Fruit fly (Drosophila melanogaster) whole organism, embryonic: ENCODE data around the gene CG45099.
A peak's percentile ranks its signal among the peaks of the same experiment; 100 is the strongest.

Source experiments
- ATbp ChIP-seq: fragments of 200-800 bp; sonication (Bioruptor generic); optimal IDR thresholded peaks from 2 replicates; lab custom pipeline; 2017; ENCODE audit warnings: missing biosample characterization, mild to moderate bottlenecking, missing genetic modification characterization, missing genetic modification reagents
- Atf6 ChIP-seq: fragments of 200-800 bp; sonication (Bioruptor generic); IDR thresholded peaks from 2 replicates; pipeline ENCODE4 v1.3.6; 2022; ENCODE audit warnings: missing biosample characterization, missing genetic modification characterization
- Blimp-1 ChIP-seq: fragments of 200-800 bp; sonication (Bioruptor generic); optimal IDR thresholded peaks from 3 replicates; lab custom pipeline; 2018; ENCODE audit warnings: missing biosample characterization, missing genetic modification characterization, mild to moderate bottlenecking, moderate library complexity, missing genetic modification reagents
- CG10366 ChIP-seq: fragments of 200-800 bp; sonication (Bioruptor generic); IDR thresholded peaks from 2 replicates; pipeline ENCODE4 v1.3.6; 2022; ENCODE audit warnings: missing biosample characterization, missing genetic modification characterization
- CG10431 ChIP-seq: fragments of 200-800 bp; sonication (Bioruptor generic); optimal IDR thresholded peaks from 3 replicates; lab custom pipeline; 2018; ENCODE audit warnings: missing biosample characterization, mild to moderate bottlenecking, missing genetic modification characterization
- CG11504 ChIP-seq: fragments of 200-800 bp; sonication (Bioruptor generic); optimal IDR thresholded peaks from 3 replicates; lab custom pipeline; 2019; ENCODE audit warnings: missing biosample characterization, mild to moderate bottlenecking, missing genetic modification characterization, moderate library complexity
- CG11696 ChIP-seq: fragments of 200-800 bp; sonication (Bioruptor generic); IDR thresholded peaks from 2 replicates; pipeline ENCODE4 v1.3.6; 2022; ENCODE audit warnings: missing biosample characterization, missing genetic modification characterization
- CG12155 ChIP-seq: fragments of 200-800 bp; sonication (Bioruptor generic); optimal IDR thresholded peaks from 3 replicates; lab custom pipeline; 2016; ENCODE audit warnings: missing biosample characterization, missing genetic modification characterization
- CG12236 ChIP-seq: fragments of 200-800 bp; sonication (Bioruptor generic); optimal IDR thresholded peaks from 2 replicates; lab custom pipeline; 2016; ENCODE audit warnings: missing biosample characterization, missing genetic modification characterization
- CG13296 ChIP-seq: fragments of 200-800 bp; sonication (Bioruptor generic); optimal IDR thresholded peaks from 3 replicates; lab custom pipeline; 2018; ENCODE audit warnings: missing biosample characterization, mild to moderate bottlenecking, missing genetic modification characterization
- CG14965 ChIP-seq: fragments of 200-800 bp; sonication (Bioruptor generic); optimal IDR thresholded peaks from 2 replicates; lab custom pipeline; 2016; ENCODE audit warnings: missing biosample characterization, missing genetic modification characterization, borderline replicate concordance
- CG1603 ChIP-seq: fragments of 200-800 bp; sonication (Bioruptor generic); optimal IDR thresholded peaks from 2 replicates; lab custom pipeline; 2019; ENCODE audit warnings: missing biosample characterization, mild to moderate bottlenecking, missing genetic modification characterization, moderate library complexity
- CG17385 ChIP-seq: fragments of 200-800 bp; sonication (Bioruptor generic); optimal IDR thresholded peaks from 3 replicates; lab custom pipeline; 2018; ENCODE audit warnings: missing biosample characterization, mild to moderate bottlenecking, missing genetic modification characterization
- CG18011 ChIP-seq: fragments of 200-800 bp; sonication (Bioruptor generic); optimal IDR thresholded peaks from 2 replicates; lab custom pipeline; 2017; ENCODE audit warnings: missing biosample characterization, missing genetic modification characterization, mild to moderate bottlenecking, moderate library complexity, missing genotype
- CG18476 ChIP-seq: fragments of 200-800 bp; sonication (Bioruptor generic); optimal IDR thresholded peaks from 2 replicates; lab custom pipeline; 2016; ENCODE audit warnings: missing biosample characterization, mild to moderate bottlenecking, missing genetic modification characterization
- CG3407 ChIP-seq: fragments of 200-800 bp; sonication (Bioruptor generic); optimal IDR thresholded peaks from 2 replicates; lab custom pipeline; 2018; ENCODE audit warnings: missing biosample characterization, mild to moderate bottlenecking, missing genetic modification characterization
- CG4360 ChIP-seq: fragments of 200-800 bp; sonication (Bioruptor generic); IDR thresholded peaks from 2 replicates; pipeline ENCODE4 v1.3.6; 2022; ENCODE audit warnings: missing biosample characterization, missing genetic modification characterization
- CG43689 ChIP-seq: fragments of 200-800 bp; sonication (Bioruptor generic); IDR thresholded peaks from 2 replicates; pipeline ENCODE4 v1.3.6; 2022; ENCODE audit warnings: missing biosample characterization, missing genetic modification characterization
- CG4617 ChIP-seq: fragments of 200-800 bp; sonication (Bioruptor generic); optimal IDR thresholded peaks from 3 replicates; lab custom pipeline; 2016; ENCODE audit warnings: missing biosample characterization, missing genetic modification characterization, borderline replicate concordance
- CG4707 ChIP-seq: fragments of 200-800 bp; sonication (Bioruptor generic); optimal IDR thresholded peaks from 2 replicates; lab custom pipeline; 2018; ENCODE audit warnings: missing biosample characterization, mild to moderate bottlenecking, missing genetic modification characterization, moderate library complexity
- CG5953 ChIP-seq: fragments of 200-800 bp; sonication (Bioruptor generic); IDR thresholded peaks from 2 replicates; pipeline ENCODE4 v1.3.6; 2022; ENCODE audit warnings: missing biosample characterization, missing genetic modification characterization
- CG6689 ChIP-seq: fragments of 200-800 bp; sonication (Bioruptor generic); IDR thresholded peaks from 2 replicates; pipeline ENCODE4 v1.3.6; 2022; ENCODE audit warnings: missing biosample characterization, missing genetic modification characterization
- CG6791 ChIP-seq: fragments of 200-800 bp; sonication (Bioruptor generic); IDR thresholded peaks from 3 replicates; pipeline ENCODE4 v1.3.6; 2022; ENCODE audit warnings: missing biosample characterization, missing genetic modification characterization; ENCODE audit not compliant: partially characterized antibody
- CG7271 ChIP-seq: fragments of 200-800 bp; sonication (Bioruptor generic); optimal IDR thresholded peaks from 2 replicates; lab custom pipeline; 2018; ENCODE audit warnings: missing biosample characterization, mild to moderate bottlenecking, missing genetic modification characterization, moderate library complexity
- CG8478 ChIP-seq: fragments of >200 bp; optimal IDR thresholded peaks from 2 replicates; lab custom pipeline; 2018
- CG9215 ChIP-seq: fragments of 200-800 bp; sonication (Bioruptor generic); IDR thresholded peaks from 2 replicates; pipeline ENCODE4 v1.3.6; 2022; ENCODE audit warnings: missing biosample characterization, missing genetic modification characterization
- CG9609 ChIP-seq: fragments of 200-800 bp; sonication (Bioruptor generic); optimal IDR thresholded peaks from 3 replicates; lab custom pipeline; 2016; ENCODE audit warnings: missing biosample characterization, missing genetic modification characterization
- CG9817 ChIP-seq: fragments of 200-800 bp; sonication (Bioruptor generic); optimal IDR thresholded peaks from 2 replicates; lab custom pipeline; 2018; ENCODE audit warnings: missing biosample characterization, mild to moderate bottlenecking, missing genetic modification characterization, moderate library complexity
- CTCF ChIP-seq: fragments of 200-800 bp; sonication (Bioruptor generic); optimal IDR thresholded peaks from 2 replicates; lab custom pipeline; 2017; ENCODE audit warnings: missing biosample characterization, mild to moderate bottlenecking, missing genetic modification characterization, moderate library complexity
- Chrac-16 ChIP-seq: fragments of 200-800 bp; sonication (Bioruptor generic); optimal IDR thresholded peaks from 3 replicates; lab custom pipeline; 2016; ENCODE audit warnings: missing biosample characterization, missing genetic modification characterization
- D ChIP-seq, 2 experiments: fragments of 200-800 bp in 1 of 2; fragments of >200 bp in 1 of 2; sonication (Bioruptor generic) in 1 of 2; optimal IDR thresholded peaks; 2 replicates in 1 of 2; 3 replicates in 1 of 2; lab custom pipeline; 2017; ENCODE audit warnings: mild to moderate bottlenecking in 1 of 2, missing biosample characterization in 1 of 2, missing genetic modification characterization in 1 of 2, missing genetic modification reagents in 1 of 2
- Dref ChIP-seq: fragments of 200-800 bp; sonication (Bioruptor generic); IDR thresholded peaks from 2 replicates; pipeline ENCODE4 v1.3.6; 2022; ENCODE audit warnings: missing biosample characterization, missing genetic modification characterization
- E2f2 ChIP-seq: fragments of 200-800 bp; sonication (Bioruptor generic); IDR thresholded peaks from 2 replicates; pipeline ENCODE4 v1.3.6; 2022; ENCODE audit warnings: missing biosample characterization, missing genetic modification characterization
- MBD-R2 ChIP-seq: fragments of 200-800 bp; sonication (Bioruptor generic); IDR thresholded peaks from 2 replicates; pipeline ENCODE4 v1.3.6; 2022; ENCODE audit warnings: missing biosample characterization, missing genetic modification characterization
- Nf-YA ChIP-seq: fragments of 200-800 bp; sonication (Bioruptor generic); IDR thresholded peaks from 2 replicates; pipeline ENCODE4 v1.3.6; 2022; ENCODE audit warnings: missing biosample characterization, missing genetic modification characterization
- amos ChIP-seq: fragments of 200-800 bp; sonication (Bioruptor generic); IDR thresholded peaks from 2 replicates; pipeline ENCODE4 v1.3.6; 2022; ENCODE audit warnings: missing biosample characterization, missing genetic modification characterization; ENCODE audit not compliant: partially characterized antibody
- ap ChIP-seq: fragments of 200-800 bp; sonication (Bioruptor generic); IDR thresholded peaks from 2 replicates; pipeline ENCODE4 v1.3.6; 2022; ENCODE audit warnings: missing biosample characterization, missing genetic modification characterization
- cwo ChIP-seq: fragments of 200-800 bp; sonication (Bioruptor generic); optimal IDR thresholded peaks from 3 replicates; lab custom pipeline; 2017; ENCODE audit warnings: missing biosample characterization, missing genetic modification characterization, mild to moderate bottlenecking, moderate library complexity, missing genetic modification reagents
- dan ChIP-seq: fragments of 200-800 bp; sonication (Bioruptor generic); IDR thresholded peaks from 2 replicates; pipeline ENCODE4 v1.3.6; 2022; ENCODE audit warnings: missing biosample characterization, missing genetic modification characterization
- dati ChIP-seq: fragments of 200-800 bp; sonication (Bioruptor generic); IDR thresholded peaks from 2 replicates; pipeline ENCODE4 v1.3.6; 2022; ENCODE audit warnings: missing biosample characterization, missing genetic modification characterization
- emc ChIP-seq: fragments of 200-800 bp; sonication (Bioruptor generic); optimal IDR thresholded peaks from 2 replicates; lab custom pipeline; 2016; ENCODE audit warnings: missing biosample characterization, missing genetic modification characterization
- fd64A ChIP-seq: fragments of 200-800 bp; sonication (Bioruptor generic); optimal IDR thresholded peaks from 3 replicates; lab custom pipeline; 2018; ENCODE audit warnings: missing biosample characterization, mild to moderate bottlenecking, missing genetic modification characterization
- gfzf ChIP-seq: fragments of 200-800 bp; sonication (Bioruptor generic); optimal IDR thresholded peaks from 2 replicates; lab custom pipeline; 2016; ENCODE audit warnings: missing biosample characterization, mild to moderate bottlenecking, missing genetic modification characterization, moderate library complexity
- her ChIP-seq: fragments of 200-800 bp; sonication (Bioruptor generic); optimal IDR thresholded peaks from 2 replicates; lab custom pipeline; 2016; ENCODE audit warnings: missing biosample characterization, missing genetic modification characterization
- inv ChIP-seq: fragments of 200-800 bp; sonication (Bioruptor generic); IDR thresholded peaks from 2 replicates; pipeline ENCODE4 v1.3.6; 2022; ENCODE audit warnings: missing biosample characterization, missing genetic modification characterization; ENCODE audit not compliant: partially characterized antibody
- lab ChIP-seq: fragments of 200-800 bp; sonication (Bioruptor generic); optimal IDR thresholded peaks from 3 replicates; lab custom pipeline; 2017; ENCODE audit warnings: missing biosample characterization, missing genetic modification characterization, mild to moderate bottlenecking, moderate library complexity, missing genetic modification reagents
- lilli ChIP-seq: fragments of 200-800 bp; sonication (Bioruptor generic); optimal IDR thresholded peaks from 3 replicates; lab custom pipeline; 2016; ENCODE audit warnings: missing biosample characterization, missing genetic modification characterization
- lmd ChIP-seq: fragments of 200-800 bp; sonication (Bioruptor generic); IDR thresholded peaks from 2 replicates; pipeline ENCODE4 v1.3.6; 2022; ENCODE audit warnings: missing biosample characterization, missing genetic modification characterization
- org-1 ChIP-seq: fragments of 200-800 bp; sonication (Bioruptor generic); optimal IDR thresholded peaks from 2 replicates; lab custom pipeline; 2017; ENCODE audit warnings: missing biosample characterization, missing genetic modification characterization
- pnt ChIP-seq: fragments of 200-800 bp; sonication (Bioruptor generic); optimal IDR thresholded peaks from 3 replicates; lab custom pipeline; 2016; ENCODE audit warnings: missing biosample characterization, missing genetic modification characterization
- z ChIP-seq: fragments of 200-800 bp; sonication (Bioruptor generic); IDR thresholded peaks from 3 replicates; pipeline ENCODE4 v1.3.6; 2022; ENCODE audit warnings: missing biosample characterization, missing genetic modification characterization

Gene CG45099

DNA sequence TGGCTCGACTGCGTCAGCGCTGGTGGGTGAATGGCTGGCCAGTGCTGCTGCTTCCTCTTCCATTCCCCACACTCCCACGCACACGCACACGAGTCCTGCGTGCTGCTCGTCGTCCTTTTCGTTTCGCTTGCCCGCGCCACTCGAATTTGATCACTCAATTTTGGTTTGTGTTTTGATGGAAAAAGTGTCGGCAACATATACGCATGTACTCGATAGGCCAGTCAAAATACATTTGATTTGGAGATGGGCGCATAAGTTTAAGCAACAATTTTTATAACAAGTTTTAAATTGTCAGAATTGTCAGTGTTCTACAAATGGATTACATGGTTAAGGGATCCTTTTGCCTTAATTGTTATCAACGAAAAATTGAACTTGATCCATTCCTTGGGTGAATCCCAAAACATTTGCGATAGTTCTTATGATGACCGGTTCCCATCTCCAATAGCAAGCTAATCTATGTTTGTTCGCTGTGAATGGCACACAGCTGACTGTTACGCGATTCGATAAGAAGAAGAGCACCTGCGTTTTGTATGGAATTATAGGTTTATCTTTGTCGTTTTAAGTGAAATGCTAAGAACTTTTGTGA, 11.0 kb downstream of the CG45099 start, which contains the start of the genes Mitofilin and mRpL35 (continued):
- TF ChIP-seq CG10431 (GFP tag; lab: Kevin White, UChicago) (no peak), E2f2 (GFP tag; lab: Robert Waterston, UW) (no peak), CG43689 (GFP tag; lab: Robert Waterston, UW) (no peak), lmd (peak; percentile 35; the same call in 1 of the 2 replicates), Blimp-1 (GFP tag; lab: Kevin White, UChicago) (no peak), z (GFP tag; lab: Robert Waterston, UW) (no peak), CG5953 (GFP tag; lab: Robert Waterston, UW) (no peak), CG4360 (no peak), CG9609 (peak; percentile 68), CG6791 (GFP tag; lab: Robert Waterston, UW) (peak; percentile 22; the same call in 2 of the 3 replicates), ATbp (no peak), Chrac-16 (GFP tag; lab: Kevin White, UChicago) (peak; percentile 35), D (optimal IDR thresholded peaks at IDR 0.05; lab: Kevin White, UChicago) (no peak), D (GFP tag; optimal IDR thresholded peaks at IDR 0.05; lab: Kevin White, UChicago) (no peak), Dref (GFP tag; lab: Robert Waterston, UW) (no peak), MBD-R2 (GFP tag; lab: Robert Waterston, UW) (peak; percentile 78), CG14965 (no peak), CG12236 (peak; percentile 24), ap (no peak), CG4617 (GFP tag; lab: Kevin White, UChicago) (no peak), emc (GFP tag; lab: Kevin White, UChicago) (no peak), CG9215 (GFP tag; lab: Robert Waterston, UW) (peak; percentile 48), CG6689 (GFP tag; lab: Robert Waterston, UW) (peak; percentile 31; the same call in 1 of the 2 replicates), CG4707 (no peak), CG17385 (GFP tag; lab: Kevin White, UChicago) (peak; percentile 93), CG1603 (tag; lab: Kevin White, UChicago) (peak; percentile 38), inv (GFP tag; lab: Robert Waterston, UW) (peak; percentile 46), CG10366 (no peak), her (GFP tag; lab: Kevin White, UChicago) (no peak), CG11696 (GFP tag; lab: Robert Waterston, UW) (no peak), gfzf (GFP tag; lab: Kevin White, UChicago) (peak; percentile 7), Atf6 (GFP tag; lab: Robert Waterston, UW) (no peak), CG7271 (no peak), CG18476 (GFP tag; lab: Kevin White, UChicago) (no peak), lab (GFP tag; lab: Kevin White, UChicago) (no peak), dati (GFP tag; lab: Robert Waterston, UW) (no peak), CG18011 (GFP tag; lab: Kevin White, UChicago) (peak; percentile 64), CG3407 (GFP tag; lab: Kevin White, UChicago) (no peak), org-1 (GFP tag; lab: Kevin White, UChicago) (no peak), CG12155 (GFP tag; lab: Kevin White, UChicago) (peak; percentile 50), fd64A (GFP tag; lab: Kevin White, UChicago) (no peak), dan (GFP tag; lab: Robert Waterston, UW) (no peak), pnt (GFP tag; lab: Kevin White, UChicago) (no peak), CTCF (no peak), CG13296 (GFP tag; lab: Kevin White, UChicago) (no peak), CG11504 (tag; lab: Kevin White, UChicago) (no peak), lilli (GFP tag; lab: Kevin White, UChicago) (peak; percentile 52), amos (peak; percentile 66), cwo (GFP tag; lab: Kevin White, UChicago) (no peak), CG9817 (tag; lab: Kevin White, UChicago) (peak; percentile 52), Nf-YA (GFP tag; lab: Robert Waterston, UW) (no peak), CG8478 (no peak)
